Worm (Caenorhabditis elegans) whole organism, young adult: ENCODE data around the gene C18G1.7.

Experiments used
- B0336.3 ChIP-seq: fragments of 200-800 bp; sonication (Bioruptor generic); IDR thresholded peaks from 2 replicates; pipeline ENCODE4 v1.3.6; 2022; ENCODE audit warnings: missing genetic modification characterization, missing compliant biosample characterization
- D2030.7 ChIP-seq: fragments of 200-800 bp; sonication (Bioruptor generic); IDR thresholded peaks from 2 replicates; pipeline ENCODE4 v1.3.6; 2022; ENCODE audit warnings: missing genetic modification reagents, missing genetic modification characterization, missing compliant biosample characterization
- F10E7.11 ChIP-seq: sonication (generic microtip); optimal IDR thresholded peaks from 2 replicates; lab custom pipeline; 2017; ENCODE audit warnings: mild to moderate bottlenecking, missing genetic modification characterization, moderate library complexity, missing compliant biosample characterization
- F37B4.10 ChIP-seq: fragments of 200-800 bp; sonication (Bioruptor generic); IDR thresholded peaks from 2 replicates; pipeline ENCODE4 v1.3.6; 2022; ENCODE audit warnings: missing genetic modification characterization, missing compliant biosample characterization
- F49E8.2 ChIP-seq: sonication (generic microtip); optimal IDR thresholded peaks from 3 replicates; lab custom pipeline; 2017; ENCODE audit warnings: missing genetic modification characterization, mild to moderate bottlenecking, missing compliant biosample characterization, antibody characterized with exemption, moderate library complexity; ENCODE audit not compliant: insufficient read depth
- F52B5.7 ChIP-seq: sonication (generic microtip); optimal IDR thresholded peaks from 2 replicates; lab custom pipeline; 2016; ENCODE audit warnings: mild to moderate bottlenecking, missing genetic modification characterization, missing compliant biosample characterization
- F55B11.4 ChIP-seq: sonication (generic microtip); optimal IDR thresholded peaks from 2 replicates; lab custom pipeline; 2016; ENCODE audit warnings: missing compliant biosample characterization, missing genetic modification characterization, borderline replicate concordance; ENCODE audit not compliant: insufficient read depth
- F57A8.1 ChIP-seq: fragments of 200-800 bp; sonication (Bioruptor generic); optimal IDR thresholded peaks from 2 replicates; lab custom pipeline; 2018; ENCODE audit warnings: mild to moderate bottlenecking, missing genetic modification characterization, moderate library complexity, missing compliant biosample characterization
- K11D2.4 ChIP-seq: fragments of 200-800 bp; sonication (Bioruptor generic); IDR thresholded peaks from 2 replicates; pipeline ENCODE4 v1.3.6; 2022; ENCODE audit warnings: missing genetic modification reagents, missing genetic modification characterization, missing compliant biosample characterization
- ama-1 ChIP-seq, 3 experiments: fragments of 150-350 bp in 1 of 3; sonication (generic microtip) in 2 of 3; optimal IDR thresholded peaks; 2 replicates each; lab custom pipeline; 2014 to 2018; ENCODE audit warnings: missing biosample characterization in 2 of 3, missing genetic modification characterization in 2 of 3, missing genetic modification reagents in 2 of 3
- bed-1 ChIP-seq: fragments of 200-800 bp; sonication (Bioruptor generic); IDR thresholded peaks from 2 replicates; pipeline ENCODE4 v1.3.6; 2022; ENCODE audit warnings: missing genetic modification reagents, missing genetic modification characterization, missing compliant biosample characterization
- cebp-1 ChIP-seq, 2 experiments: fragments of 200-800 bp in 1 of 2; sonication (Bioruptor generic) in 1 of 2; sonication (generic microtip) in 1 of 2; IDR thresholded peaks in 1 of 2; optimal IDR thresholded peaks in 1 of 2; 2 replicates each; pipeline versions ENCODE4 v1.3.6 to Lab custom; 2017 to 2022; ENCODE audit warnings: missing compliant biosample characterization in 2 of 2, missing genetic modification characterization in 2 of 2, mild to moderate bottlenecking in 1 of 2, missing genetic modification reagents in 1 of 2, moderate library complexity in 1 of 2
- ceh-100 ChIP-seq: fragments of 200-800 bp; sonication (Bioruptor generic); IDR thresholded peaks from 2 replicates; pipeline ENCODE4 v1.3.6; 2022; ENCODE audit warnings: missing genetic modification reagents, missing genetic modification characterization, missing compliant biosample characterization
- ceh-27 ChIP-seq: fragments of 200-800 bp; sonication (Bioruptor generic); optimal IDR thresholded peaks from 2 replicates; lab custom pipeline; 2018; ENCODE audit warnings: mild to moderate bottlenecking, missing genetic modification characterization, moderate library complexity, missing compliant biosample characterization
- ceh-58 ChIP-seq: fragments of 200-800 bp; sonication (Bioruptor generic); IDR thresholded peaks from 2 replicates; pipeline ENCODE4 v1.3.6; 2022; ENCODE audit warnings: missing genetic modification characterization, missing compliant biosample characterization
- die-1 ChIP-seq: sonication (generic microtip); optimal IDR thresholded peaks from 2 replicates; lab custom pipeline; 2016; ENCODE audit warnings: missing genotype, mild to moderate bottlenecking, missing genetic modification characterization, missing compliant biosample characterization
- egrh-3 ChIP-seq: fragments of 200-800 bp; sonication (Bioruptor generic); IDR thresholded peaks from 2 replicates; pipeline ENCODE4 v1.3.6; 2022; ENCODE audit warnings: missing genetic modification reagents, missing genetic modification characterization, missing compliant biosample characterization
- him-1 ChIP-seq: sonication (generic microtip); optimal IDR thresholded peaks from 2 replicates; lab custom pipeline; 2016; ENCODE audit warnings: missing genotype, missing genetic modification reagents, missing genetic modification characterization, missing compliant biosample characterization
- hlh-26 ChIP-seq: fragments of 200-800 bp; sonication (Bioruptor generic); conservative IDR thresholded peaks from 2 replicates; pipeline ENCODE4 v1.3.6; 2022; ENCODE audit warnings: missing genetic modification reagents, missing genetic modification characterization, missing compliant biosample characterization
- hmg-1.2 ChIP-seq: fragments of 200-800 bp; sonication (Bioruptor generic); IDR thresholded peaks from 2 replicates; pipeline ENCODE4 v1.3.6; 2022; ENCODE audit warnings: missing genetic modification reagents, missing genetic modification characterization, missing compliant biosample characterization
- hrde-1 ChIP-seq: sonication (generic microtip); optimal IDR thresholded peaks from 2 replicates; lab custom pipeline; 2016; ENCODE audit warnings: missing genetic modification characterization, mild to moderate bottlenecking, missing compliant biosample characterization, moderate library complexity, missing genotype, missing genetic modification reagents, borderline replicate concordance
- let-607 ChIP-seq, 2 experiments: fragments of 200-800 bp in 1 of 2; sonication (Bioruptor generic) in 1 of 2; sonication (generic microtip) in 1 of 2; optimal IDR thresholded peaks; 2 replicates each; lab custom pipeline; 2016 to 2018; ENCODE audit warnings: mild to moderate bottlenecking in 2 of 2, missing compliant biosample characterization in 2 of 2, missing genetic modification characterization in 2 of 2, moderate library complexity in 2 of 2, missing genotype in 1 of 2
- lin-40 ChIP-seq: sonication (generic microtip); optimal IDR thresholded peaks from 2 replicates; lab custom pipeline; 2016; ENCODE audit warnings: missing genetic modification characterization, mild to moderate bottlenecking, missing compliant biosample characterization, missing genotype, missing genetic modification reagents
- madf-3 ChIP-seq: fragments of 200-800 bp; sonication (Bioruptor generic); IDR thresholded peaks from 2 replicates; pipeline ENCODE4 v1.3.6; 2022; ENCODE audit warnings: missing genetic modification reagents, missing genetic modification characterization, missing compliant biosample characterization
- madf-6 ChIP-seq: fragments of 200-800 bp; sonication (Bioruptor generic); IDR thresholded peaks from 2 replicates; pipeline ENCODE4 v1.3.6; 2022; ENCODE audit warnings: missing genetic modification reagents, missing genetic modification characterization, missing compliant biosample characterization
- mel-28 ChIP-seq: sonication (generic microtip); optimal IDR thresholded peaks from 2 replicates; lab custom pipeline; 2016; ENCODE audit warnings: borderline replicate concordance, mild to moderate bottlenecking, missing genetic modification characterization, missing compliant biosample characterization
- mes-4 ChIP-seq: sonication (generic microtip); optimal IDR thresholded peaks from 2 replicates; lab custom pipeline; 2016; ENCODE audit warnings: missing genotype, missing genetic modification characterization, missing compliant biosample characterization
- nfyb-1 ChIP-seq: fragments of 200-800 bp; sonication (Bioruptor generic); IDR thresholded peaks from 2 replicates; pipeline ENCODE4 v1.3.6; 2022; ENCODE audit warnings: missing genetic modification reagents, missing genetic modification characterization, missing compliant biosample characterization
- nhr-120 ChIP-seq: fragments of 200-800 bp; sonication (Bioruptor generic); IDR thresholded peaks from 2 replicates; pipeline ENCODE4 v1.3.6; 2022; ENCODE audit warnings: missing genetic modification characterization, missing compliant biosample characterization
- nhr-179 ChIP-seq: sonication (generic microtip); optimal IDR thresholded peaks from 2 replicates; lab custom pipeline; 2016; ENCODE audit warnings: mild to moderate bottlenecking, missing genetic modification characterization, missing compliant biosample characterization
- nhr-80 ChIP-seq: sonication (generic microtip); optimal IDR thresholded peaks from 2 replicates; lab custom pipeline; 2016; ENCODE audit warnings: missing genetic modification characterization, missing compliant biosample characterization
- pha-4 ChIP-seq: fragments of 150-350 bp; sonication (generic microtip); optimal IDR thresholded peaks from 2 replicates; lab custom pipeline; 2014; ENCODE audit warnings: missing biosample characterization, missing genetic modification reagents, missing genetic modification characterization
- repo-1 ChIP-seq: sonication (generic microtip); optimal IDR thresholded peaks from 2 replicates; lab custom pipeline; 2017; ENCODE audit warnings: mild to moderate bottlenecking, missing genetic modification characterization, missing compliant biosample characterization
- snpc-1.3 ChIP-seq: sonication (generic microtip); optimal IDR thresholded peaks from 2 replicates; lab custom pipeline; 2017; ENCODE audit warnings: missing genetic modification characterization, mild to moderate bottlenecking, missing compliant biosample characterization, antibody characterized with exemption, moderate library complexity, missing genotype, missing genetic modification reagents; ENCODE audit not compliant: insufficient read depth
- somi-1 ChIP-seq: fragments of 200-800 bp; sonication (Bioruptor generic); optimal IDR thresholded peaks from 2 replicates; lab custom pipeline; 2018; ENCODE audit warnings: mild to moderate bottlenecking, missing genetic modification characterization, missing compliant biosample characterization
- tbx-9 ChIP-seq: sonication (generic microtip); optimal IDR thresholded peaks from 2 replicates; lab custom pipeline; 2016; ENCODE audit warnings: borderline replicate concordance, missing genetic modification characterization, inconsistent platforms, missing compliant biosample characterization
- tlf-1 ChIP-seq: fragments of 200-800 bp; sonication (Bioruptor generic); optimal IDR thresholded peaks from 2 replicates; lab custom pipeline; 2018; ENCODE audit warnings: mild to moderate bottlenecking, missing genetic modification characterization, missing compliant biosample characterization
- unc-130 ChIP-seq: sonication (generic microtip); optimal IDR thresholded peaks from 2 replicates; lab custom pipeline; 2016; ENCODE audit warnings: missing genetic modification reagents, missing genetic modification characterization, missing compliant biosample characterization
- unc-62 ChIP-seq: fragments of 150-350 bp; optimal IDR thresholded peaks from 2 replicates; lab custom pipeline; 2014; ENCODE audit warnings: missing biosample characterization, missing genetic modification reagents, missing genetic modification characterization
- ztf-18 ChIP-seq: sonication (generic microtip); optimal IDR thresholded peaks from 2 replicates; lab custom pipeline; 2016; ENCODE audit warnings: missing genotype, mild to moderate bottlenecking, missing genetic modification characterization, missing compliant biosample characterization
- ztf-26 ChIP-seq: sonication (generic microtip); optimal IDR thresholded peaks from 2 replicates; lab custom pipeline; 2017; ENCODE audit warnings: missing genetic modification characterization, missing compliant biosample characterization
- ztf-28 ChIP-seq: fragments of 200-800 bp; sonication (Bioruptor generic); IDR thresholded peaks from 2 replicates; pipeline ENCODE4 v1.3.6; 2022; ENCODE audit warnings: missing genetic modification reagents, missing genetic modification characterization, missing compliant biosample characterization
- ztf-3 ChIP-seq: fragments of 200-800 bp; sonication (Bioruptor generic); optimal IDR thresholded peaks from 2 replicates; lab custom pipeline; 2018; ENCODE audit warnings: mild to moderate bottlenecking, missing genetic modification characterization, missing compliant biosample characterization
- ztf-6 ChIP-seq: fragments of 200-800 bp; sonication (Bioruptor generic); IDR thresholded peaks from 2 replicates; pipeline ENCODE4 v1.3.6; 2022; ENCODE audit warnings: missing genetic modification reagents, missing genetic modification characterization, missing compliant biosample characterization

Gene C18G1.7

ce11 chrV:4724453-4724852 lies 20.9 kb upstream of the C18G1.7 start, which contains the start of gene F39G3.4:
F39G3.4 (plus strand) TSS chrV:4724753.
- no peak for TF ChIP-seq hmg-1.2 (GFP tag; lab: Robert Waterston, UW)
- no peak for TF ChIP-seq F49E8.2 (tag; lab: Kevin White, UChicago)
- no peak for TF ChIP-seq F37B4.10 (GFP tag; lab: Robert Waterston, UW)
- TF ChIP-seq F10E7.11 = no peak
- no peak for TF ChIP-seq nhr-80 (tag; lab: Kevin White, UChicago)
- TF ChIP-seq unc-130 (GFP tag; lab: Kevin White, UChicago) = no peak
- no peak for TF ChIP-seq snpc-1.3 (tag; lab: Kevin White, UChicago)
- no peak for TF ChIP-seq ceh-27 (GFP tag; lab: Kevin White, UChicago)
- no peak for TF ChIP-seq unc-62
- no peak for TF ChIP-seq let-607 (tag; optimal IDR thresholded peaks at IDR 0.05; lab: Kevin White, UChicago)
- no peak for TF ChIP-seq egrh-3 (GFP tag; lab: Robert Waterston, UW)
- TF ChIP-seq F55B11.4 (tag; lab: Kevin White, UChicago) = no peak
- no peak for TF ChIP-seq F52B5.7 (tag; lab: Kevin White, UChicago)
- TF ChIP-seq F57A8.1 (GFP tag; lab: Kevin White, UChicago) = no peak

ce11 chrV:4730075-4730474 lies 15.3 kb upstream of the C18G1.7 start, which contains the start of gene tig-2:
tig-2 (minus strand) TSS chrV:4730161.
- TF ChIP-seq F10E7.11 = no peak
- TF ChIP-seq lin-40 = no peak
- no peak for TF ChIP-seq cebp-1 (GFP tag; IDR thresholded peaks at IDR 0.05; lab: Robert Waterston, UW)
- TF ChIP-seq cebp-1 (tag; optimal IDR thresholded peaks at IDR 0.05; lab: Kevin White, UChicago) = peak; percentile 40
- no peak for TF ChIP-seq repo-1 (tag; lab: Kevin White, UChicago)
- TF ChIP-seq ama-1 (optimal IDR thresholded peaks at IDR 0.05; lab: Kevin White, UChicago) = no peak
- TF ChIP-seq ama-1 (GFP tag; optimal IDR thresholded peaks at IDR 0.05; lab: Kevin White, UChicago) = no peak
- peak; percentile 63 for TF ChIP-seq somi-1 (GFP tag; lab: Kevin White, UChicago)
- no peak for TF ChIP-seq D2030.7 (GFP tag; lab: Robert Waterston, UW)
- no peak for TF ChIP-seq ztf-6 (GFP tag; lab: Robert Waterston, UW)
- TF ChIP-seq tbx-9 (tag; lab: Kevin White, UChicago) = no peak
- no peak for TF ChIP-seq ceh-58
- no peak for TF ChIP-seq B0336.3 (GFP tag; lab: Robert Waterston, UW)
- no peak for TF ChIP-seq ztf-3 (GFP tag; lab: Kevin White, UChicago)
- no peak for TF ChIP-seq madf-3 (GFP tag; lab: Robert Waterston, UW)
- TF ChIP-seq hlh-26 (GFP tag; lab: Robert Waterston, UW) = no peak
- no peak for TF ChIP-seq tlf-1 (GFP tag; lab: Kevin White, UChicago)
- TF ChIP-seq mel-28 (tag; lab: Kevin White, UChicago) = no peak
- TF ChIP-seq ztf-26 (tag; lab: Kevin White, UChicago) = peak; percentile 38
- no peak for TF ChIP-seq die-1 (tag; lab: Kevin White, UChicago)
- TF ChIP-seq nhr-120 = no peak
- no peak for TF ChIP-seq madf-6 (GFP tag; lab: Robert Waterston, UW)
- TF ChIP-seq ztf-28 (GFP tag; lab: Robert Waterston, UW) = no peak
- no peak for TF ChIP-seq him-1
- peak; percentile 52; the same call in 1 of the 2 replicates for TF ChIP-seq K11D2.4 (GFP tag; lab: Robert Waterston, UW)
- no peak for TF ChIP-seq ztf-18 (tag; lab: Kevin White, UChicago)
- no peak for TF ChIP-seq nhr-179
- TF ChIP-seq ceh-100 (GFP tag; lab: Robert Waterston, UW) = no peak
- TF ChIP-seq pha-4 (tag; lab: Kevin White, UChicago) = no peak
- TF ChIP-seq mes-4 (tag; lab: Kevin White, UChicago) = no peak
- TF ChIP-seq bed-1 (GFP tag; lab: Robert Waterston, UW) = no peak
- no peak for TF ChIP-seq hrde-1 (tag; lab: Kevin White, UChicago)
- TF ChIP-seq nfyb-1 = 0 out of 2 replicates have a peak, but pooled peaks have one; percentile 22
- TF ChIP-seq, all 124 proteins: peak for 5
